Fruit fly (Drosophila melanogaster) whole organism, embryonic: Measurements from ENCODE around the gene CG13716.

Experiments used
- CG10267 ChIP-seq: fragments of 200-800 bp; sonication (Bioruptor generic); optimal IDR thresholded peaks from 2 replicates; lab custom pipeline; 2018; ENCODE audit warnings: missing biosample characterization, mild to moderate bottlenecking, missing genetic modification characterization, moderate library complexity
- CG10654 ChIP-seq: fragments of 200-800 bp; sonication (Bioruptor generic); optimal IDR thresholded peaks from 2 replicates; lab custom pipeline; 2016; ENCODE audit warnings: missing biosample characterization, missing genetic modification characterization
- CG11398 ChIP-seq: fragments of 200-800 bp; sonication (Bioruptor generic); optimal IDR thresholded peaks from 2 replicates; lab custom pipeline; 2016; ENCODE audit warnings: missing biosample characterization, missing genetic modification characterization
- CG11456 ChIP-seq: fragments of 200-800 bp; sonication (Bioruptor generic); IDR thresholded peaks from 3 replicates; pipeline ENCODE4 v1.3.6; 2022; ENCODE audit warnings: missing biosample characterization, missing genetic modification characterization
- CG12219 ChIP-seq: fragments of 200-800 bp; sonication (Bioruptor generic); optimal IDR thresholded peaks from 3 replicates; lab custom pipeline; 2018; ENCODE audit warnings: missing biosample characterization, mild to moderate bottlenecking, missing genetic modification characterization
- CG13424 ChIP-seq: fragments of 200-800 bp; sonication (Bioruptor generic); optimal IDR thresholded peaks from 2 replicates; lab custom pipeline; 2019; ENCODE audit warnings: missing biosample characterization, mild to moderate bottlenecking, missing genetic modification characterization, moderate library complexity
- CG13894 ChIP-seq: fragments of 200-800 bp; sonication (Bioruptor generic); optimal IDR thresholded peaks from 3 replicates; lab custom pipeline; 2018; ENCODE audit warnings: missing biosample characterization, mild to moderate bottlenecking, missing genetic modification characterization, moderate library complexity
- CG14965 ChIP-seq: fragments of 200-800 bp; sonication (Bioruptor generic); optimal IDR thresholded peaks from 2 replicates; lab custom pipeline; 2016; ENCODE audit warnings: missing biosample characterization, missing genetic modification characterization, borderline replicate concordance
- CG15601 ChIP-seq: fragments of 200-800 bp; sonication (Bioruptor generic); optimal IDR thresholded peaks from 3 replicates; lab custom pipeline; 2019; ENCODE audit warnings: missing biosample characterization, mild to moderate bottlenecking, missing genetic modification characterization, moderate library complexity
- CG17912 ChIP-seq: fragments of 200-800 bp; sonication (Bioruptor generic); optimal IDR thresholded peaks from 2 replicates; lab custom pipeline; 2018; ENCODE audit warnings: missing biosample characterization, mild to moderate bottlenecking, missing genetic modification characterization
- CG18476 ChIP-seq: fragments of 200-800 bp; sonication (Bioruptor generic); optimal IDR thresholded peaks from 2 replicates; lab custom pipeline; 2016; ENCODE audit warnings: missing biosample characterization, mild to moderate bottlenecking, missing genetic modification characterization
- CG18599 ChIP-seq: fragments of 200-800 bp; sonication (Bioruptor generic); optimal IDR thresholded peaks from 3 replicates; lab custom pipeline; 2017; ENCODE audit warnings: missing biosample characterization, missing genetic modification characterization, mild to moderate bottlenecking, moderate library complexity, missing genetic modification reagents
- CG32772 ChIP-seq: fragments of 200-800 bp; sonication (Bioruptor generic); IDR thresholded peaks from 2 replicates; pipeline ENCODE4 v1.3.6; 2022; ENCODE audit warnings: missing biosample characterization, missing genetic modification characterization
- CG34422 ChIP-seq: fragments of 200-800 bp; sonication (Bioruptor generic); IDR thresholded peaks from 3 replicates; pipeline ENCODE4 v1.3.6; 2022; ENCODE audit warnings: missing biosample characterization, missing genetic modification characterization
- CG3847 ChIP-seq: fragments of 200-800 bp; sonication (Bioruptor generic); IDR thresholded peaks from 2 replicates; pipeline ENCODE4 v1.3.6; 2022; ENCODE audit warnings: missing biosample characterization, missing genetic modification characterization
- CG6683 ChIP-seq: fragments of 200-800 bp; sonication (Bioruptor generic); optimal IDR thresholded peaks from 2 replicates; lab custom pipeline; 2017; ENCODE audit warnings: missing biosample characterization, mild to moderate bottlenecking, missing genetic modification characterization, missing genetic modification reagents
- CG7271 ChIP-seq: fragments of 200-800 bp; sonication (Bioruptor generic); optimal IDR thresholded peaks from 2 replicates; lab custom pipeline; 2018; ENCODE audit warnings: missing biosample characterization, mild to moderate bottlenecking, missing genetic modification characterization, moderate library complexity
- CG7987 ChIP-seq: fragments of 200-800 bp; sonication (Bioruptor generic); optimal IDR thresholded peaks from 2 replicates; lab custom pipeline; 2018; ENCODE audit warnings: missing biosample characterization, mild to moderate bottlenecking, missing genetic modification characterization, moderate library complexity
- CG9437 ChIP-seq: fragments of 200-800 bp; sonication (Bioruptor generic); optimal IDR thresholded peaks from 2 replicates; lab custom pipeline; 2018; ENCODE audit warnings: missing biosample characterization, mild to moderate bottlenecking, missing genetic modification characterization
- CHES-1-like ChIP-seq: fragments of 200-800 bp; sonication (Bioruptor generic); optimal IDR thresholded peaks from 2 replicates; lab custom pipeline; 2016; ENCODE audit warnings: missing biosample characterization, missing genetic modification characterization
- E2f2 ChIP-seq: fragments of 200-800 bp; sonication (Bioruptor generic); IDR thresholded peaks from 2 replicates; pipeline ENCODE4 v1.3.6; 2022; ENCODE audit warnings: missing biosample characterization, missing genetic modification characterization
- Lhr ChIP-seq: fragments of 200-800 bp; sonication (Bioruptor generic); optimal IDR thresholded peaks from 3 replicates; lab custom pipeline; 2017; ENCODE audit warnings: mild to moderate bottlenecking, missing biosample characterization, missing genetic modification reagents, missing genetic modification characterization
- Lim3 ChIP-seq: fragments of 200-800 bp; sonication (Bioruptor generic); IDR thresholded peaks from 2 replicates; pipeline ENCODE4 v1.3.6; 2022; ENCODE audit warnings: missing biosample characterization, missing genetic modification characterization
- Nf-YB ChIP-seq: fragments of 200-800 bp; sonication (Bioruptor generic); optimal IDR thresholded peaks from 3 replicates; lab custom pipeline; 2019; ENCODE audit warnings: missing biosample characterization, mild to moderate bottlenecking, missing genetic modification characterization, moderate library complexity
- Oli ChIP-seq: fragments of 200-800 bp; sonication (Bioruptor generic); optimal IDR thresholded peaks from 2 replicates; lab custom pipeline; 2018; ENCODE audit warnings: missing biosample characterization, mild to moderate bottlenecking, missing genetic modification characterization, moderate library complexity
- PHDP ChIP-seq: fragments of 200-800 bp; sonication (Bioruptor generic); optimal IDR thresholded peaks from 3 replicates; lab custom pipeline; 2018; ENCODE audit warnings: missing biosample characterization, mild to moderate bottlenecking, missing genetic modification characterization, moderate library complexity
- Sox102F ChIP-seq: fragments of 200-800 bp; sonication (Bioruptor generic); optimal IDR thresholded peaks from 2 replicates; lab custom pipeline; 2018; ENCODE audit warnings: missing biosample characterization, mild to moderate bottlenecking, missing genetic modification characterization, moderate library complexity
- Spps ChIP-seq: fragments of 200-800 bp; sonication (Bioruptor generic); optimal IDR thresholded peaks from 2 replicates; lab custom pipeline; 2018; ENCODE audit warnings: missing biosample characterization, mild to moderate bottlenecking, missing genetic modification characterization
- ab ChIP-seq: fragments of 200-800 bp; sonication (Bioruptor generic); optimal IDR thresholded peaks from 2 replicates; lab custom pipeline; 2016; ENCODE audit warnings: missing biosample characterization, missing genetic modification characterization
- al ChIP-seq: fragments of 200-800 bp; sonication (Bioruptor generic); IDR thresholded peaks from 2 replicates; pipeline ENCODE4 v1.3.6; 2022; ENCODE audit warnings: missing biosample characterization, missing genetic modification characterization
- bowl ChIP-seq: fragments of 200-800 bp; sonication (Bioruptor generic); IDR thresholded peaks from 2 replicates; pipeline ENCODE4 v1.3.6; 2022; ENCODE audit warnings: missing biosample characterization, missing genetic modification characterization
- disco-r ChIP-seq: fragments of 200-800 bp; sonication (Bioruptor generic); optimal IDR thresholded peaks from 2 replicates; lab custom pipeline; 2016; ENCODE audit warnings: missing biosample characterization, missing genetic modification characterization
- dpn ChIP-seq, 2 experiments: fragments of 200-800 bp; sonication (Bioruptor generic); optimal IDR thresholded peaks; 3 replicates each; lab custom pipeline; 2016; ENCODE audit warnings: missing biosample characterization in 2 of 2, missing genetic modification characterization in 2 of 2
- fd64A ChIP-seq: fragments of 200-800 bp; sonication (Bioruptor generic); optimal IDR thresholded peaks from 3 replicates; lab custom pipeline; 2018; ENCODE audit warnings: missing biosample characterization, mild to moderate bottlenecking, missing genetic modification characterization
- jing ChIP-seq: fragments of 200-800 bp; sonication (Bioruptor generic); optimal IDR thresholded peaks from 2 replicates; lab custom pipeline; 2018; ENCODE audit warnings: missing biosample characterization, mild to moderate bottlenecking, missing genetic modification characterization
- jumu ChIP-seq: fragments of 200-800 bp; sonication (Bioruptor generic); optimal IDR thresholded peaks from 3 replicates; lab custom pipeline; 2016; ENCODE audit warnings: missing biosample characterization, missing genetic modification characterization
- lbe ChIP-seq: fragments of 200-800 bp; sonication (Bioruptor generic); optimal IDR thresholded peaks from 2 replicates; lab custom pipeline; 2016; ENCODE audit warnings: missing biosample characterization, mild to moderate bottlenecking, missing genetic modification characterization
- nom ChIP-seq: fragments of 200-800 bp; sonication (Bioruptor generic); optimal IDR thresholded peaks from 2 replicates; lab custom pipeline; 2017; ENCODE audit warnings: missing biosample characterization, missing genetic modification characterization, mild to moderate bottlenecking, moderate library complexity, missing genetic modification reagents
- odd ChIP-seq: fragments of 200-800 bp; sonication (Bioruptor generic); optimal IDR thresholded peaks from 2 replicates; lab custom pipeline; 2017; ENCODE audit warnings: missing biosample characterization, mild to moderate bottlenecking, missing genetic modification characterization
- org-1 ChIP-seq: fragments of 200-800 bp; sonication (Bioruptor generic); optimal IDR thresholded peaks from 2 replicates; lab custom pipeline; 2017; ENCODE audit warnings: missing biosample characterization, missing genetic modification characterization
- pho ChIP-seq: fragments of 200-800 bp; sonication (Bioruptor generic); optimal IDR thresholded peaks from 2 replicates; lab custom pipeline; 2016; ENCODE audit warnings: missing biosample characterization, missing genetic modification characterization
- pum ChIP-seq: fragments of 200-800 bp; sonication (Bioruptor generic); optimal IDR thresholded peaks from 2 replicates; lab custom pipeline; 2016; ENCODE audit warnings: missing biosample characterization, missing genetic modification characterization
- sd ChIP-seq: fragments of 200-800 bp; sonication (Bioruptor generic); optimal IDR thresholded peaks from 3 replicates; lab custom pipeline; 2018; ENCODE audit warnings: missing biosample characterization, mild to moderate bottlenecking, missing genetic modification characterization, moderate library complexity
- slou ChIP-seq: fragments of 200-800 bp; sonication (Bioruptor generic); optimal IDR thresholded peaks from 3 replicates; lab custom pipeline; 2016; ENCODE audit warnings: missing biosample characterization, missing genetic modification characterization
- sqz ChIP-seq: fragments of 200-800 bp; sonication (Bioruptor generic); optimal IDR thresholded peaks from 3 replicates; lab custom pipeline; 2018; ENCODE audit warnings: missing biosample characterization, mild to moderate bottlenecking, missing genetic modification characterization
- stc ChIP-seq: fragments of 200-800 bp; sonication (Bioruptor generic); IDR thresholded peaks from 2 replicates; pipeline ENCODE4 v1.3.6; 2022; ENCODE audit warnings: missing biosample characterization, missing genetic modification characterization
- tna ChIP-seq: fragments of 200-800 bp; sonication (Bioruptor generic); IDR thresholded peaks from 2 replicates; pipeline ENCODE4 v1.3.6; 2022; ENCODE audit warnings: missing biosample characterization, missing genetic modification characterization; ENCODE audit not compliant: partially characterized antibody
- ttk ChIP-seq: fragments of 200-800 bp; sonication (Bioruptor generic); IDR thresholded peaks from 2 replicates; pipeline ENCODE4 v2.1.2; 2022; ENCODE audit warnings: missing biosample characterization, missing genetic modification characterization
- usp ChIP-seq: fragments of >200 bp; optimal IDR thresholded peaks from 2 replicates; lab custom pipeline; 2017; ENCODE audit warnings: missing biosample characterization, missing genetic modification characterization
- vvl ChIP-seq: fragments of 200-800 bp; sonication (Bioruptor generic); IDR thresholded peaks from 2 replicates; pipeline ENCODE4 v1.3.6; 2022; ENCODE audit warnings: missing biosample characterization, missing genetic modification characterization

The CG13716 gene

DNA sequence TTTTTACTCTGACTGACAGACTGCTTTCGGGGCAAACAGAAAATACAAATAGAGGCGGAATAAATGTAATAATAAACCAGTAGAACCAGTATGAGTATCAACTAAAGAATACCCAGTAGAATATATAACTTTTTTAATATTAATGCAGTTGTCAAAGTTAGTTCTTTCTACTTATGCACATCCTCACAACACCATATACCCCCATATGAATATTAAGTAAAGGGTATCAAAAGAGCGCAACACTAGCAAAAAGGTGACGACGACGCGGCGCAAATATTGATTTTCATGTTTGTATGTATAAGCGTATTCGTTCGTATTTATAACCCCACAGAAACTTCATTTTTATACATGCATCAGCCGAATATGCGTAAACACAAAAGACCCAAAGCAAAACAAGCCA lies 21.5 kb downstream of the CG13716 start (continued):
- peak; percentile 92 for TF ChIP-seq ttk
- peak; percentile 85 for TF ChIP-seq al
- TF ChIP-seq CHES-1-like, result peak; percentile 77
- peak; percentile 89 for TF ChIP-seq CG6683 (GFP tag; lab: Kevin White, UChicago)
- TF ChIP-seq disco-r, result peak; percentile 77
- TF ChIP-seq sd (tag; lab: Kevin White, UChicago), result peak; percentile 77
- peak; percentile 96 for TF ChIP-seq fd64A
- peak; percentile 93 for TF ChIP-seq CG13424
- TF ChIP-seq ab (GFP tag; lab: Kevin White, UChicago), result peak; percentile 69
- TF ChIP-seq E2f2 (GFP tag; lab: Robert Waterston, UW), result peak; percentile 73
- peak; percentile 70 for TF ChIP-seq CG13894
- TF ChIP-seq CG11398 (GFP tag; lab: Kevin White, UChicago), result peak; percentile 81
- TF ChIP-seq pum (GFP tag; lab: Kevin White, UChicago), result peak; percentile 87
- TF ChIP-seq PHDP (tag; lab: Kevin White, UChicago), result peak; percentile 95
- peak; percentile 98 for TF ChIP-seq vvl (GFP tag; lab: Robert Waterston, UW)
- TF ChIP-seq dpn (GFP tag; optimal IDR thresholded peaks at IDR 0.05; lab: Kevin White, UChicago), result peak; percentile 90 to 92
- peak; percentile 89 for TF ChIP-seq CG12219 (GFP tag; lab: Kevin White, UChicago)
- TF ChIP-seq sqz, result peak; percentile 85
- peak; percentile 74 for TF ChIP-seq pho (GFP tag; lab: Kevin White, UChicago)
- peak; percentile 46; the same call in 1 of the 2 replicates for TF ChIP-seq Lim3 (GFP tag; lab: Robert Waterston, UW)
- peak; percentile 71; the same call in 1 of the 2 replicates for TF ChIP-seq bowl (GFP tag; lab: Robert Waterston, UW)
- TF ChIP-seq nom (GFP tag; lab: Kevin White, UChicago), result peak; percentile 36
- TF ChIP-seq CG14965, result peak; percentile 66
- TF ChIP-seq Nf-YB (GFP tag; lab: Kevin White, UChicago), result peak; percentile 81
- TF ChIP-seq CG3847 (GFP tag; lab: Robert Waterston, UW), result peak; percentile 86
- peak; percentile 90 for TF ChIP-seq CG18476 (GFP tag; lab: Kevin White, UChicago)
- peak; percentile 88 for TF ChIP-seq Spps (tag; lab: Kevin White, UChicago)
- peak; percentile 92 for TF ChIP-seq CG32772
- peak; percentile 91 for TF ChIP-seq CG10654 (GFP tag; lab: Kevin White, UChicago)
- TF ChIP-seq stc (GFP tag; lab: Robert Waterston, UW), result peak; percentile 95
- peak; percentile 96 for TF ChIP-seq Sox102F (GFP tag; lab: Kevin White, UChicago)
- TF ChIP-seq CG15601 (tag; lab: Kevin White, UChicago), result peak; percentile 92
- peak; percentile 84 for TF ChIP-seq org-1 (GFP tag; lab: Kevin White, UChicago)
- peak; percentile 95 for TF ChIP-seq CG18599 (GFP tag; lab: Kevin White, UChicago)
- peak; percentile 69 for TF ChIP-seq jumu (GFP tag; lab: Kevin White, UChicago)
- TF ChIP-seq CG34422, result peak; percentile 96
- peak; percentile 94 for TF ChIP-seq CG11456
- peak; percentile 93 for TF ChIP-seq Oli (tag; lab: Kevin White, UChicago)
- peak; percentile 87 for TF ChIP-seq slou (GFP tag; lab: Kevin White, UChicago)
- TF ChIP-seq usp (GFP tag; lab: Kevin White, UChicago), result no peak
- peak; percentile 92 for TF ChIP-seq odd (GFP tag; lab: Kevin White, UChicago)
- peak; percentile 82 for TF ChIP-seq lbe
- TF ChIP-seq Lhr (GFP tag; lab: Kevin White, UChicago), result peak; percentile 86
- TF ChIP-seq jing, result peak; percentile 84
- no peak for TF ChIP-seq tna (GFP tag; lab: Robert Waterston, UW)
- peak; percentile 90 for TF ChIP-seq CG10267 (tag; lab: Kevin White, UChicago)
- peak; percentile 87 for TF ChIP-seq CG7987 (GFP tag; lab: Kevin White, UChicago)
- peak; percentile 88 for TF ChIP-seq CG9437 (GFP tag; lab: Kevin White, UChicago)
- TF ChIP-seq CG7271 (tag; lab: Kevin White, UChicago), result peak; percentile 91
- peak; percentile 72 for TF ChIP-seq CG17912 (GFP tag; lab: Kevin White, UChicago)
